Fruit fly (Drosophila melanogaster) whole organism, embryonic: Measurements from ENCODE around the gene sky.

Experiments
- Atf3 ChIP-seq: fragments of 200-800 bp; sonication (Bioruptor generic); optimal IDR thresholded peaks from 3 replicates; lab custom pipeline; 2016; ENCODE audit warnings: missing biosample characterization, missing genetic modification characterization
- Bgb ChIP-seq: fragments of 200-800 bp; sonication (Bioruptor generic); IDR thresholded peaks from 2 replicates; pipeline ENCODE4 v1.3.6; 2022; ENCODE audit warnings: missing biosample characterization, missing genetic modification characterization; ENCODE audit not compliant: partially characterized antibody
- CG10431 ChIP-seq: fragments of 200-800 bp; sonication (Bioruptor generic); optimal IDR thresholded peaks from 3 replicates; lab custom pipeline; 2018; ENCODE audit warnings: missing biosample characterization, mild to moderate bottlenecking, missing genetic modification characterization
- CG10543 ChIP-seq: fragments of 200-800 bp; sonication (Bioruptor generic); optimal IDR thresholded peaks from 3 replicates; lab custom pipeline; 2017; ENCODE audit warnings: missing biosample characterization, mild to moderate bottlenecking, missing genetic modification characterization, moderate library complexity
- CG11093 ChIP-seq: fragments of 200-800 bp; sonication (Bioruptor generic); IDR thresholded peaks from 3 replicates; pipeline ENCODE4 v1.3.6; 2022; ENCODE audit warnings: missing biosample characterization, missing genetic modification characterization
- CG11696 ChIP-seq: fragments of 200-800 bp; sonication (Bioruptor generic); IDR thresholded peaks from 2 replicates; pipeline ENCODE4 v1.3.6; 2022; ENCODE audit warnings: missing biosample characterization, missing genetic modification characterization
- CG12769 ChIP-seq: fragments of 200-800 bp; sonication (Bioruptor generic); optimal IDR thresholded peaks from 2 replicates; lab custom pipeline; 2019; ENCODE audit warnings: missing biosample characterization, mild to moderate bottlenecking, missing genetic modification characterization, moderate library complexity
- CG15073 ChIP-seq: fragments of 200-800 bp; sonication (Bioruptor generic); optimal IDR thresholded peaks from 2 replicates; lab custom pipeline; 2016; ENCODE audit warnings: missing biosample characterization, missing genetic modification characterization
- CG15601 ChIP-seq: fragments of 200-800 bp; sonication (Bioruptor generic); optimal IDR thresholded peaks from 3 replicates; lab custom pipeline; 2019; ENCODE audit warnings: missing biosample characterization, mild to moderate bottlenecking, missing genetic modification characterization, moderate library complexity
- CG1603 ChIP-seq: fragments of 200-800 bp; sonication (Bioruptor generic); optimal IDR thresholded peaks from 2 replicates; lab custom pipeline; 2019; ENCODE audit warnings: missing biosample characterization, mild to moderate bottlenecking, missing genetic modification characterization, moderate library complexity
- CG1832 ChIP-seq: fragments of 200-800 bp; sonication (Bioruptor generic); optimal IDR thresholded peaks from 2 replicates; lab custom pipeline; 2017; ENCODE audit warnings: missing biosample characterization, mild to moderate bottlenecking, missing genetic modification characterization, inconsistent platforms
- CG2199 ChIP-seq: fragments of 200-800 bp; sonication (Bioruptor generic); IDR thresholded peaks from 3 replicates; pipeline ENCODE4 v1.3.6; 2022; ENCODE audit warnings: missing biosample characterization, missing genetic modification characterization
- CG2678 ChIP-seq: fragments of 200-800 bp; sonication (Bioruptor generic); optimal IDR thresholded peaks from 3 replicates; lab custom pipeline; 2019; ENCODE audit warnings: missing biosample characterization, mild to moderate bottlenecking, missing genetic modification characterization, moderate library complexity
- CG34376 ChIP-seq: fragments of 200-800 bp; sonication (Bioruptor generic); optimal IDR thresholded peaks from 2 replicates; lab custom pipeline; 2018; ENCODE audit warnings: missing biosample characterization, mild to moderate bottlenecking, missing genetic modification characterization
- CG42726 ChIP-seq: fragments of 200-800 bp; sonication (Bioruptor generic); IDR thresholded peaks from 2 replicates; pipeline ENCODE4 v1.3.6; 2022; ENCODE audit warnings: missing biosample characterization, missing genetic modification characterization; ENCODE audit not compliant: partially characterized antibody
- CG4424 ChIP-seq: fragments of 200-800 bp; sonication (Bioruptor generic); optimal IDR thresholded peaks from 3 replicates; lab custom pipeline; 2016; ENCODE audit warnings: missing biosample characterization, missing genetic modification characterization
- CG4707 ChIP-seq: fragments of 200-800 bp; sonication (Bioruptor generic); optimal IDR thresholded peaks from 2 replicates; lab custom pipeline; 2018; ENCODE audit warnings: missing biosample characterization, mild to moderate bottlenecking, missing genetic modification characterization, moderate library complexity
- CG4854 ChIP-seq: fragments of 200-800 bp; sonication (Bioruptor generic); optimal IDR thresholded peaks from 2 replicates; lab custom pipeline; 2016; ENCODE audit warnings: missing biosample characterization, missing genetic modification characterization, inconsistent platforms
- CG6765 ChIP-seq: fragments of 200-800 bp; sonication (Bioruptor generic); optimal IDR thresholded peaks from 3 replicates; lab custom pipeline; 2017; ENCODE audit warnings: missing biosample characterization, mild to moderate bottlenecking, missing genetic modification characterization
- CG6813 ChIP-seq: fragments of 200-800 bp; sonication (Bioruptor generic); optimal IDR thresholded peaks from 2 replicates; lab custom pipeline; 2017; ENCODE audit warnings: missing biosample characterization, missing genetic modification characterization, mild to moderate bottlenecking, moderate library complexity, missing genetic modification reagents
- CG7963 ChIP-seq: fragments of 200-800 bp; sonication (Bioruptor generic); IDR thresholded peaks from 3 replicates; pipeline ENCODE4 v1.3.6; 2022; ENCODE audit warnings: missing biosample characterization, missing genetic modification characterization; ENCODE audit not compliant: partially characterized antibody
- CG8290 ChIP-seq, 3 experiments: fragments of 200-800 bp; sonication (Bioruptor generic); optimal IDR thresholded peaks; 2 replicates each; lab custom pipeline; 2016 to 2019; ENCODE audit warnings: missing biosample characterization in 3 of 3, missing genetic modification characterization in 3 of 3, mild to moderate bottlenecking in 2 of 3, moderate library complexity in 1 of 3
- CTCF ChIP-seq: fragments of 200-800 bp; sonication (Bioruptor generic); optimal IDR thresholded peaks from 2 replicates; lab custom pipeline; 2017; ENCODE audit warnings: missing biosample characterization, mild to moderate bottlenecking, missing genetic modification characterization, moderate library complexity
- Dbx ChIP-seq: fragments of 200-800 bp; sonication (Bioruptor generic); IDR thresholded peaks from 3 replicates; pipeline ENCODE4 v1.3.6; 2022; ENCODE audit warnings: missing biosample characterization, missing genetic modification characterization
- Deaf1 ChIP-seq: fragments of 200-800 bp; optimal IDR thresholded peaks from 3 replicates; lab custom pipeline; 2019; ENCODE audit warnings: missing biosample characterization, mild to moderate bottlenecking, missing genetic modification characterization, moderate library complexity
- E2f2 ChIP-seq: fragments of 200-800 bp; sonication (Bioruptor generic); IDR thresholded peaks from 2 replicates; pipeline ENCODE4 v1.3.6; 2022; ENCODE audit warnings: missing biosample characterization, missing genetic modification characterization
- ERR ChIP-seq: fragments of 200-800 bp; sonication (Bioruptor generic); optimal IDR thresholded peaks from 2 replicates; lab custom pipeline; 2016; ENCODE audit warnings: missing biosample characterization, missing genetic modification characterization
- Ets65A ChIP-seq: fragments of 200-800 bp; sonication (Bioruptor generic); peaks from one replicate; lab custom pipeline; 2016; ENCODE audit warnings: missing biosample characterization, missing genetic modification characterization
- Med ChIP-seq: fragments of 200-800 bp; sonication (Bioruptor generic); peaks from one replicate; lab custom pipeline; 2016; ENCODE audit warnings: missing biosample characterization, missing genetic modification characterization, mild to moderate bottlenecking, inconsistent platforms, moderate library complexity
- Nf-YC ChIP-seq: fragments of 200-800 bp; optimal IDR thresholded peaks from 3 replicates; lab custom pipeline; 2019; ENCODE audit warnings: missing biosample characterization, mild to moderate bottlenecking, missing genetic modification characterization, moderate library complexity
- Pdp1 ChIP-seq, 2 experiments: fragments of 200-800 bp; sonication (Bioruptor generic); optimal IDR thresholded peaks; 3 replicates each; lab custom pipeline; 2016; ENCODE audit warnings: missing biosample characterization in 2 of 2, missing genetic modification characterization in 2 of 2, mild to moderate bottlenecking in 1 of 2, moderate library complexity in 1 of 2
- bbx ChIP-seq: fragments of 200-800 bp; sonication (Bioruptor generic); IDR thresholded peaks from 2 replicates; pipeline ENCODE4 v1.3.6; 2022; ENCODE audit warnings: missing biosample characterization, missing genetic modification characterization; ENCODE audit not compliant: partially characterized antibody
- chinmo ChIP-seq: fragments of 200-800 bp; sonication (Bioruptor generic); IDR thresholded peaks from 4 replicates; pipeline ENCODE4 v1.3.6; 2022; ENCODE audit warnings: missing biosample characterization, missing genetic modification characterization; ENCODE audit not compliant: partially characterized antibody
- crol ChIP-seq: fragments of 200-800 bp; sonication (Bioruptor generic); IDR thresholded peaks from 2 replicates; pipeline ENCODE4 v1.3.6; 2022; ENCODE audit warnings: missing biosample characterization, missing genetic modification characterization
- crp ChIP-seq, 2 experiments: fragments of 200-800 bp; sonication (Bioruptor generic); optimal IDR thresholded peaks; 2 replicates in 1 of 2; 3 replicates in 1 of 2; lab custom pipeline; 2017; ENCODE audit warnings: missing biosample characterization in 2 of 2, missing genetic modification characterization in 2 of 2, mild to moderate bottlenecking in 1 of 2, moderate library complexity in 1 of 2
- dan ChIP-seq: fragments of 200-800 bp; sonication (Bioruptor generic); IDR thresholded peaks from 2 replicates; pipeline ENCODE4 v1.3.6; 2022; ENCODE audit warnings: missing biosample characterization, missing genetic modification characterization
- dati ChIP-seq: fragments of 200-800 bp; sonication (Bioruptor generic); IDR thresholded peaks from 2 replicates; pipeline ENCODE4 v1.3.6; 2022; ENCODE audit warnings: missing biosample characterization, missing genetic modification characterization
- dmrt11E ChIP-seq: fragments of 200-800 bp; sonication (Bioruptor generic); optimal IDR thresholded peaks from 3 replicates; lab custom pipeline; 2018; ENCODE audit warnings: missing biosample characterization, mild to moderate bottlenecking, missing genetic modification characterization, moderate library complexity
- kni ChIP-seq: fragments of 200-800 bp; sonication (Bioruptor generic); optimal IDR thresholded peaks from 3 replicates; lab custom pipeline; 2017; ENCODE audit warnings: mild to moderate bottlenecking, missing biosample characterization, missing genetic modification reagents, missing genetic modification characterization
- lab ChIP-seq: fragments of 200-800 bp; sonication (Bioruptor generic); optimal IDR thresholded peaks from 3 replicates; lab custom pipeline; 2017; ENCODE audit warnings: missing biosample characterization, missing genetic modification characterization, mild to moderate bottlenecking, moderate library complexity, missing genetic modification reagents
- nmo ChIP-seq: fragments of 200-800 bp; sonication (Bioruptor generic); optimal IDR thresholded peaks from 2 replicates; lab custom pipeline; 2018; ENCODE audit warnings: missing biosample characterization, mild to moderate bottlenecking, missing genetic modification characterization, moderate library complexity
- slbo ChIP-seq: fragments of 200-800 bp; sonication (Bioruptor generic); IDR thresholded peaks from 2 replicates; pipeline ENCODE4 v1.3.6; 2022; ENCODE audit warnings: missing biosample characterization, missing genetic modification characterization
- so ChIP-seq: fragments of 200-800 bp; sonication (Bioruptor generic); IDR thresholded peaks from 3 replicates; pipeline ENCODE4 v1.3.6; 2022; ENCODE audit warnings: missing biosample characterization, missing genetic modification characterization
- wek ChIP-seq: fragments of 200-800 bp; sonication (Bioruptor generic); optimal IDR thresholded peaks from 3 replicates; lab custom pipeline; 2018; ENCODE audit warnings: missing biosample characterization, mild to moderate bottlenecking, missing genetic modification characterization, moderate library complexity
- z ChIP-seq: fragments of 200-800 bp; sonication (Bioruptor generic); IDR thresholded peaks from 3 replicates; pipeline ENCODE4 v1.3.6; 2022; ENCODE audit warnings: missing biosample characterization, missing genetic modification characterization
- zen ChIP-seq: fragments of 200-800 bp; sonication (Bioruptor generic); optimal IDR thresholded peaks from 3 replicates; lab custom pipeline; 2018; ENCODE audit warnings: missing biosample characterization, mild to moderate bottlenecking, missing genetic modification characterization, moderate library complexity

sky gene

DNA sequence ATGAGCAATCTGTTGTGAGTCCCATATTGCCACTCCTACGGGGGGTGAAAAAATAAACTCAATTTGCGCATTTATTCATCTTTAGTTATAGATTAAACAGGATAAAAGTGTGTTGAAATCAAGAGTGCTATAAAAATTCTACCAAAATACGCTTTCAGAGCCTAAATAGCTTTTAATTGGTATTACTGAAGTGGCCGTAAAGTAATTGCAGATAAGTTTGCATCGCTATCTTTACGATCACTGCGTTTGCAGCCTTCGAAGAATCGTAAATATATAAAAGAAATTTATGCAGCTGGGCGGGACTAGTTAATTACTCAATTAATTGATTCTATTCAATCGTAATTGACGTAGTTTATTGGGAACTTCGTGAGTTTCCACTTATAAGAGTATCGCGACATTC lies 31.5 kb downstream of the sky start:
- TF ChIP-seq dan (GFP tag; lab: Robert Waterston, UW): no peak
- TF ChIP-seq CG15073 (GFP tag; lab: Kevin White, UChicago): no peak
- TF ChIP-seq, all 482 proteins: peak for 0

DNA sequence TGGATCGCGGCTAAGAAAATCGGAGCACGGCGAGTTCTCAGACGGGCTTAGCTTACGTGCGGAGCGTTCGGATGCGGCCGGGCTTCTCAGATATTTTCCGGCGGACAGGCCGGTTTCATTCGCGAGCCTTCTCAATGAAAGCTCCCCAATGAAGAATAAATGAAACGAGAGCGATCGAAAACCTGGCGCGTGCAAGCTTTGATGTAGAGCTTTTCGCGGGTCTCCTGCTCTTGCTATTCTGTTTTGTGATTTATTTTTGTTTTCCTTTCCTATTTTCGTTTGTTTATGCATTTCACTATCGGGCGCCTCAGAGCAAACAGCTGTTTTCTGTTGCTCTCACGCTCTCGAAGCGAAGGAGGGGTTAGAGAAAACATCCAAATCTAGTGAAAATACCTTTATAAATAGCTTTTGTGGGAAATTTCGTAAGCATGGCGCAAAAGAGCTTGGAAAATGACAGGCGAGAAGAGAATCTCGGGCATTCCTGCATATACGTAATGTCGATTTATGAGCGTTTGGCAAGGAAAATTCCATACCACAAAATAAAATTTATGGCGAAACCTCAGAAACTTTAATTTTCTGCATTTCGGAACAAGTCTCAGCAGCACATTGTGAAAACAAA lies 32.7 kb downstream of the sky start:
- TF ChIP-seq bbx (GFP tag; lab: Robert Waterston, UW): peak; percentile 32; the same call in 1 of the 2 replicates
- TF ChIP-seq crol (GFP tag; lab: Robert Waterston, UW): 0 out of 2 replicates have a peak, but pooled peaks have one; percentile 12
- 0 out of 3 replicates have a peak, but pooled peaks have one; percentile 22 for TF ChIP-seq Dbx (GFP tag; lab: Robert Waterston, UW)
- TF ChIP-seq CG4424 (GFP tag; lab: Kevin White, UChicago): no peak
- TF ChIP-seq CTCF (GFP tag; lab: Kevin White, UChicago): peak; percentile 9
- peak; percentile 2 for TF ChIP-seq CG10431 (GFP tag; lab: Kevin White, UChicago)
- TF ChIP-seq CG1603 (tag; lab: Kevin White, UChicago): no peak
- 0 out of 3 replicates have a peak, but pooled peaks have one; percentile 43 for TF ChIP-seq CG2199 (GFP tag; lab: Robert Waterston, UW)
- TF ChIP-seq Deaf1 (tag; lab: Kevin White, UChicago): peak; percentile 14
- TF ChIP-seq CG6813 (GFP tag; lab: Kevin White, UChicago): peak; percentile 0
- no peak for TF ChIP-seq Ets65A (GFP tag; lab: Kevin White, UChicago)
- peak in 1 of 2 experiments; percentile 21 for TF ChIP-seq Pdp1 (GFP tag; optimal IDR thresholded peaks at IDR 0.05; lab: Kevin White, UChicago)
- TF ChIP-seq lab (GFP tag; lab: Kevin White, UChicago): peak; percentile 39
- peak; percentile 27 for TF ChIP-seq CG4707 (GFP tag; lab: Kevin White, UChicago)
- no peak for TF ChIP-seq CG7963 (GFP tag; lab: Robert Waterston, UW)
- peak; percentile 11 for TF ChIP-seq kni (GFP tag; lab: Kevin White, UChicago)
- 0 out of 2 replicates have a peak, but pooled peaks have one; percentile 8 for TF ChIP-seq dati (GFP tag; lab: Robert Waterston, UW)
- peak; percentile 16 for TF ChIP-seq CG6765 (GFP tag; lab: Kevin White, UChicago)
- TF ChIP-seq CG15601: no peak
- TF ChIP-seq Atf3 (GFP tag; lab: Kevin White, UChicago): no peak
- no peak for TF ChIP-seq zen (tag; lab: Kevin White, UChicago)
- TF ChIP-seq CG12769 (tag; lab: Kevin White, UChicago): peak; percentile 78
- TF ChIP-seq CG34376 (GFP tag; lab: Kevin White, UChicago): peak; percentile 65
- no peak for TF ChIP-seq so (GFP tag; lab: Robert Waterston, UW)
- 0 out of 3 replicates have a peak, but pooled peaks have one; percentile 41 for TF ChIP-seq z (GFP tag; lab: Robert Waterston, UW)
- peak; percentile 30 for TF ChIP-seq CG10543 (GFP tag; lab: Kevin White, UChicago)
- peak; percentile 30 for TF ChIP-seq Med (GFP tag; lab: Kevin White, UChicago)
- TF ChIP-seq CG1832 (GFP tag; lab: Kevin White, UChicago): no peak
- TF ChIP-seq CG42726 (GFP tag; lab: Robert Waterston, UW): 0 out of 2 replicates have a peak, but pooled peaks have one; percentile 6
- TF ChIP-seq slbo: no peak
- TF ChIP-seq crp (GFP tag; optimal IDR thresholded peaks at IDR 0.05; lab: Kevin White, UChicago): peak in 1 of 2 experiments; percentile 61
- TF ChIP-seq CG4854 (GFP tag; lab: Kevin White, UChicago): no peak
- TF ChIP-seq ERR (GFP tag; lab: Kevin White, UChicago): peak; percentile 18
- no peak for TF ChIP-seq Bgb (GFP tag; lab: Robert Waterston, UW)
- no peak for TF ChIP-seq CG11093
- TF ChIP-seq nmo: no peak
- TF ChIP-seq CG8290 (GFP tag; optimal IDR thresholded peaks at IDR 0.05; lab: Kevin White, UChicago): no peak
- peak in 1 of 2 experiments; percentile 4 for TF ChIP-seq CG8290 (tag; optimal IDR thresholded peaks at IDR 0.05; lab: Kevin White, UChicago)
- no peak for TF ChIP-seq CG2678 (tag; lab: Kevin White, UChicago)
- peak; percentile 90; the same call in 3 of the 4 replicates for TF ChIP-seq chinmo
- no peak for TF ChIP-seq E2f2
- peak; percentile 11 for TF ChIP-seq wek (GFP tag; lab: Kevin White, UChicago)
- 0 out of 2 replicates have a peak, but pooled peaks have one; percentile 6 for TF ChIP-seq CG11696
- no peak for TF ChIP-seq Nf-YC (tag; lab: Kevin White, UChicago)
- TF ChIP-seq dmrt11E (tag; lab: Kevin White, UChicago): no peak
